Fruit fly (Drosophila melanogaster) whole organism, embryonic: ENCODE results near the gene CG33702.

Source experiments
- CG10321 ChIP-seq: fragments of 200-800 bp; sonication (Bioruptor generic); IDR thresholded peaks from 2 replicates; pipeline ENCODE4 v1.3.6; 2022; ENCODE audit warnings: missing biosample characterization, missing genetic modification characterization
- CG1233 ChIP-seq: fragments of 200-800 bp; sonication (Bioruptor generic); optimal IDR thresholded peaks from 4 replicates; lab custom pipeline; 2018; ENCODE audit warnings: missing biosample characterization, mild to moderate bottlenecking, missing genetic modification characterization
- CG12942 ChIP-seq: fragments of 200-800 bp; sonication (Bioruptor generic); optimal IDR thresholded peaks from 3 replicates; lab custom pipeline; 2016; ENCODE audit warnings: missing biosample characterization, missing genetic modification characterization
- CG13775 ChIP-seq: fragments of 200-800 bp; sonication (Bioruptor generic); optimal IDR thresholded peaks from 3 replicates; lab custom pipeline; 2017; ENCODE audit warnings: missing biosample characterization, mild to moderate bottlenecking, missing genetic modification characterization
- CG15011 ChIP-seq: fragments of 200-800 bp; sonication (Bioruptor generic); optimal IDR thresholded peaks from 3 replicates; lab custom pipeline; 2018; ENCODE audit warnings: missing biosample characterization, mild to moderate bottlenecking, missing genetic modification characterization
- CG15073 ChIP-seq: fragments of 200-800 bp; sonication (Bioruptor generic); optimal IDR thresholded peaks from 2 replicates; lab custom pipeline; 2016; ENCODE audit warnings: missing biosample characterization, missing genetic modification characterization
- CG1529 ChIP-seq: fragments of 200-800 bp; sonication (Bioruptor generic); optimal IDR thresholded peaks from 3 replicates; lab custom pipeline; 2018; ENCODE audit warnings: missing biosample characterization, missing genetic modification characterization
- CG17186 ChIP-seq: fragments of 200-800 bp; sonication (Bioruptor generic); optimal IDR thresholded peaks from 3 replicates; lab custom pipeline; 2017; ENCODE audit warnings: missing biosample characterization, missing genetic modification reagents, missing genetic modification characterization
- CG17328 ChIP-seq: fragments of 200-800 bp; sonication (Bioruptor generic); IDR thresholded peaks from 2 replicates; pipeline ENCODE4 v1.3.6; 2022; ENCODE audit warnings: missing biosample characterization, missing genetic modification characterization
- CG17802 ChIP-seq: fragments of 200-800 bp; sonication (Bioruptor generic); optimal IDR thresholded peaks from 2 replicates; lab custom pipeline; 2018; ENCODE audit warnings: missing biosample characterization, mild to moderate bottlenecking, missing genetic modification characterization, moderate library complexity
- CG18011 ChIP-seq: fragments of 200-800 bp; sonication (Bioruptor generic); optimal IDR thresholded peaks from 2 replicates; lab custom pipeline; 2017; ENCODE audit warnings: missing biosample characterization, missing genetic modification characterization, mild to moderate bottlenecking, moderate library complexity, missing genotype
- CG34422 ChIP-seq: fragments of 200-800 bp; sonication (Bioruptor generic); IDR thresholded peaks from 3 replicates; pipeline ENCODE4 v1.3.6; 2022; ENCODE audit warnings: missing biosample characterization, missing genetic modification characterization
- CG3726 ChIP-seq: fragments of 200-800 bp; sonication (Bioruptor generic); IDR thresholded peaks from 3 replicates; pipeline ENCODE4, ENCODE4 v1.3.6; 2022; ENCODE audit warnings: missing biosample characterization, missing genetic modification characterization
- CG5245 ChIP-seq: fragments of 200-800 bp; sonication (Bioruptor generic); optimal IDR thresholded peaks from 3 replicates; lab custom pipeline; 2016; ENCODE audit warnings: missing biosample characterization, missing genetic modification characterization
- CG8478 ChIP-seq: fragments of >200 bp; optimal IDR thresholded peaks from 2 replicates; lab custom pipeline; 2018
- CG9437 ChIP-seq: fragments of 200-800 bp; sonication (Bioruptor generic); optimal IDR thresholded peaks from 2 replicates; lab custom pipeline; 2018; ENCODE audit warnings: missing biosample characterization, mild to moderate bottlenecking, missing genetic modification characterization
- D ChIP-seq, 2 experiments: fragments of 200-800 bp in 1 of 2; fragments of >200 bp in 1 of 2; sonication (Bioruptor generic) in 1 of 2; optimal IDR thresholded peaks; 2 replicates in 1 of 2; 3 replicates in 1 of 2; lab custom pipeline; 2017; ENCODE audit warnings: mild to moderate bottlenecking in 1 of 2, missing biosample characterization in 1 of 2, missing genetic modification characterization in 1 of 2, missing genetic modification reagents in 1 of 2
- Deaf1 ChIP-seq: fragments of 200-800 bp; optimal IDR thresholded peaks from 3 replicates; lab custom pipeline; 2019; ENCODE audit warnings: missing biosample characterization, mild to moderate bottlenecking, missing genetic modification characterization, moderate library complexity
- Drgx ChIP-seq: fragments of 200-800 bp; sonication (Bioruptor generic); IDR thresholded peaks from 2 replicates; pipeline ENCODE4 v1.3.6; 2022; ENCODE audit warnings: missing biosample characterization, missing genetic modification characterization
- Ets65A ChIP-seq: fragments of 200-800 bp; sonication (Bioruptor generic); peaks from one replicate; lab custom pipeline; 2016; ENCODE audit warnings: missing biosample characterization, missing genetic modification characterization
- Gug ChIP-seq: fragments of 200-800 bp; sonication (Bioruptor generic); IDR thresholded peaks from 4 replicates; pipeline ENCODE4 v1.3.6; 2022; ENCODE audit warnings: missing biosample characterization, missing genetic modification characterization
- Hr51 ChIP-seq, 2 experiments: fragments of 200-800 bp; sonication (Bioruptor generic); optimal IDR thresholded peaks; 2 replicates in 1 of 2; 3 replicates in 1 of 2; lab custom pipeline; 2016 to 2018; ENCODE audit warnings: missing biosample characterization in 2 of 2, missing genetic modification characterization in 2 of 2, mild to moderate bottlenecking in 1 of 2, moderate library complexity in 1 of 2
- Jarid2 ChIP-seq: fragments of 200-800 bp; sonication (Bioruptor generic); optimal IDR thresholded peaks from 3 replicates; lab custom pipeline; 2017; ENCODE audit warnings: mild to moderate bottlenecking, missing biosample characterization, missing genetic modification reagents, missing genetic modification characterization
- Mad ChIP-seq: fragments of 200-800 bp; sonication (Bioruptor generic); optimal IDR thresholded peaks from 2 replicates; lab custom pipeline; 2016; ENCODE audit warnings: missing biosample characterization, missing genetic modification characterization
- NFAT ChIP-seq: fragments of 200-800 bp; sonication (Bioruptor generic); IDR thresholded peaks from 2 replicates; pipeline ENCODE4 v1.3.6; 2022; ENCODE audit warnings: missing biosample characterization, missing genetic modification characterization
- Opbp ChIP-seq: fragments of 200-800 bp; sonication (Bioruptor generic); IDR thresholded peaks from 3 replicates; pipeline ENCODE4 v1.3.6; 2022; ENCODE audit warnings: missing biosample characterization, missing genetic modification characterization; ENCODE audit not compliant: partially characterized antibody
- Pdp1 ChIP-seq, 2 experiments: fragments of 200-800 bp; sonication (Bioruptor generic); optimal IDR thresholded peaks; 3 replicates each; lab custom pipeline; 2016; ENCODE audit warnings: missing biosample characterization in 2 of 2, missing genetic modification characterization in 2 of 2, mild to moderate bottlenecking in 1 of 2, moderate library complexity in 1 of 2
- Sox100B ChIP-seq: fragments of 200-800 bp; sonication (Bioruptor generic); optimal IDR thresholded peaks from 3 replicates; lab custom pipeline; 2018; ENCODE audit warnings: missing biosample characterization, mild to moderate bottlenecking, missing genetic modification characterization
- Tbp ChIP-seq: fragments of >200 bp; optimal IDR thresholded peaks from 2 replicates; lab custom pipeline; 2018; ENCODE audit warnings: missing biosample characterization, missing genetic modification characterization
- Usf ChIP-seq: fragments of 200-800 bp; sonication (Bioruptor generic); optimal IDR thresholded peaks from 2 replicates; lab custom pipeline; 2017; ENCODE audit warnings: missing genotype, missing biosample characterization, missing genetic modification characterization
- ato ChIP-seq: fragments of 200-800 bp; sonication (Bioruptor generic); IDR thresholded peaks from 2 replicates; pipeline ENCODE4 v1.3.6; 2022; ENCODE audit warnings: missing biosample characterization, missing genetic modification characterization; ENCODE audit not compliant: partially characterized antibody
- croc ChIP-seq: fragments of 200-800 bp; sonication (Bioruptor generic); conservative IDR thresholded peaks from 3 replicates; pipeline ENCODE4 v1.3.6; 2022; ENCODE audit warnings: missing biosample characterization, missing genetic modification characterization
- crp ChIP-seq, 2 experiments: fragments of 200-800 bp; sonication (Bioruptor generic); optimal IDR thresholded peaks; 2 replicates in 1 of 2; 3 replicates in 1 of 2; lab custom pipeline; 2017; ENCODE audit warnings: missing biosample characterization in 2 of 2, missing genetic modification characterization in 2 of 2, mild to moderate bottlenecking in 1 of 2, moderate library complexity in 1 of 2
- dmrt99B ChIP-seq: fragments of 200-800 bp; sonication (Bioruptor generic); optimal IDR thresholded peaks from 2 replicates; lab custom pipeline; 2018; ENCODE audit warnings: missing biosample characterization, mild to moderate bottlenecking, missing genetic modification characterization, moderate library complexity
- dysf ChIP-seq: fragments of 200-800 bp; sonication (Bioruptor generic); IDR thresholded peaks from 3 replicates; pipeline ENCODE4 v1.3.6; 2022; ENCODE audit warnings: missing biosample characterization, missing genetic modification characterization
- emc ChIP-seq: fragments of 200-800 bp; sonication (Bioruptor generic); optimal IDR thresholded peaks from 2 replicates; lab custom pipeline; 2016; ENCODE audit warnings: missing biosample characterization, missing genetic modification characterization
- exex ChIP-seq: fragments of 200-800 bp; sonication (Bioruptor generic); optimal IDR thresholded peaks from 4 replicates; lab custom pipeline; 2018; ENCODE audit warnings: missing biosample characterization, mild to moderate bottlenecking, missing genetic modification characterization, moderate library complexity
- kah ChIP-seq: fragments of 200-800 bp; sonication (Bioruptor generic); optimal IDR thresholded peaks from 2 replicates; lab custom pipeline; 2018; ENCODE audit warnings: missing biosample characterization, mild to moderate bottlenecking, missing genetic modification characterization
- kni ChIP-seq: fragments of 200-800 bp; sonication (Bioruptor generic); optimal IDR thresholded peaks from 3 replicates; lab custom pipeline; 2017; ENCODE audit warnings: mild to moderate bottlenecking, missing biosample characterization, missing genetic modification reagents, missing genetic modification characterization
- nerfin-1 ChIP-seq: fragments of 200-800 bp; sonication (Bioruptor generic); optimal IDR thresholded peaks from 3 replicates; lab custom pipeline; 2019; ENCODE audit warnings: missing biosample characterization, mild to moderate bottlenecking, missing genetic modification characterization, moderate library complexity
- nom ChIP-seq: fragments of 200-800 bp; sonication (Bioruptor generic); optimal IDR thresholded peaks from 2 replicates; lab custom pipeline; 2017; ENCODE audit warnings: missing biosample characterization, missing genetic modification characterization, mild to moderate bottlenecking, moderate library complexity, missing genetic modification reagents
- oc ChIP-seq: fragments of 200-800 bp; sonication (Bioruptor generic); optimal IDR thresholded peaks from 2 replicates; lab custom pipeline; 2018; ENCODE audit warnings: missing biosample characterization, mild to moderate bottlenecking, missing genetic modification characterization, moderate library complexity
- phol ChIP-seq: fragments of 200-800 bp; sonication (Bioruptor generic); optimal IDR thresholded peaks from 3 replicates; lab custom pipeline; 2018; ENCODE audit warnings: missing biosample characterization, mild to moderate bottlenecking, missing genetic modification characterization, moderate library complexity
- pum ChIP-seq: fragments of 200-800 bp; sonication (Bioruptor generic); optimal IDR thresholded peaks from 2 replicates; lab custom pipeline; 2016; ENCODE audit warnings: missing biosample characterization, missing genetic modification characterization
- row ChIP-seq: fragments of 200-800 bp; sonication (Bioruptor generic); IDR thresholded peaks from 3 replicates; pipeline ENCODE4 v1.3.6; 2022; ENCODE audit warnings: missing biosample characterization, missing genetic modification characterization
- sens ChIP-seq: fragments of 200-800 bp; sonication (Bioruptor generic); peaks from one replicate; lab custom pipeline; 2016; ENCODE audit warnings: missing biosample characterization, missing genetic modification characterization
- vfl ChIP-seq: fragments of 200-800 bp; sonication (Bioruptor generic); optimal IDR thresholded peaks from 2 replicates; lab custom pipeline; 2016; ENCODE audit warnings: missing biosample characterization, missing genetic modification characterization
- zen2 ChIP-seq: fragments of 200-800 bp; sonication (Bioruptor generic); IDR thresholded peaks from 3 replicates; pipeline ENCODE4 v1.3.6; 2022; ENCODE audit warnings: missing biosample characterization, missing genetic modification characterization; ENCODE audit not compliant: partially characterized antibody
- zfh1 ChIP-seq: fragments of 200-800 bp; sonication (Bioruptor generic); IDR thresholded peaks from 3 replicates; pipeline ENCODE4 v1.3.6; 2022; ENCODE audit warnings: missing biosample characterization, missing genetic modification characterization
- zfh2 ChIP-seq: fragments of 200-800 bp; sonication (Bioruptor generic); optimal IDR thresholded peaks from 2 replicates; lab custom pipeline; 2016; ENCODE audit warnings: missing biosample characterization, missing genetic modification characterization

The CG33702 gene

dm6 chr3L:9476829-9477228 is 36.4 kb downstream of the CG33702 start, which contains the start of the genes Uch-L5 and Jarid2 (continued):
- TF ChIP-seq CG9437 (no peak), Jarid2 (GFP tag; lab: Kevin White, UChicago) (no peak), CG13775 (GFP tag; lab: Kevin White, UChicago) (no peak), vfl (GFP tag; lab: Kevin White, UChicago) (peak; percentile 63), sens (peak; percentile 88), oc (tag; lab: Kevin White, UChicago) (no peak), CG15073 (no peak), zen2 (GFP tag; lab: Robert Waterston, UW) (no peak), Sox100B (GFP tag; lab: Kevin White, UChicago) (no peak), Drgx (GFP tag; lab: Robert Waterston, UW) (peak; percentile 31; the same call in 1 of the 2 replicates), Usf (GFP tag; lab: Kevin White, UChicago) (no peak), pum (GFP tag; lab: Kevin White, UChicago) (peak; percentile 42), dmrt99B (tag; lab: Kevin White, UChicago) (no peak), NFAT (GFP tag; lab: Robert Waterston, UW) (peak; percentile 69), Mad (peak; percentile 43), D (optimal IDR thresholded peaks at IDR 0.05; lab: Kevin White, UChicago) (no peak), D (GFP tag; optimal IDR thresholded peaks at IDR 0.05; lab: Kevin White, UChicago) (no peak), dysf (GFP tag; lab: Robert Waterston, UW) (peak; percentile 41; the same call in 2 of the 3 replicates), phol (tag; lab: Kevin White, UChicago) (peak; percentile 100), CG10321 (GFP tag; lab: Robert Waterston, UW) (no peak), CG34422 (GFP tag; lab: Robert Waterston, UW) (peak; percentile 83; the same call in 2 of the 3 replicates), row (GFP tag; lab: Robert Waterston, UW) (peak; percentile 37; the same call in 2 of the 3 replicates), crp (GFP tag; optimal IDR thresholded peaks at IDR 0.05; lab: Kevin White, UChicago) (peak in 1 of 2 experiments; percentile 27), nerfin-1 (tag; lab: Kevin White, UChicago) (peak; percentile 27), zfh2 (GFP tag; lab: Kevin White, UChicago) (peak; percentile 72), CG18011 (peak; percentile 46), kah (GFP tag; lab: Kevin White, UChicago) (no peak), Pdp1 (GFP tag; optimal IDR thresholded peaks at IDR 0.05; lab: Kevin White, UChicago) (peak; percentile 47 to 54), CG1233 (GFP tag; lab: Kevin White, UChicago) (peak; percentile 23), emc (peak; percentile 34), Gug (GFP tag; lab: Robert Waterston, UW) (peak; percentile 41; the same call in 1 of the 4 replicates), CG17328 (no peak), CG17186 (peak; percentile 75), nom (GFP tag; lab: Kevin White, UChicago) (peak; percentile 40), Hr51 (GFP tag; optimal IDR thresholded peaks at IDR 0.05; lab: Kevin White, UChicago) (peak in 1 of 2 experiments; percentile 30), Ets65A (peak; percentile 95), CG3726 (GFP tag; lab: Robert Waterston, UW) (no peak), exex (tag; lab: Kevin White, UChicago) (no peak), ato (GFP tag; lab: Robert Waterston, UW) (0 out of 2 replicates have a peak, but pooled peaks have one; percentile 32), Deaf1 (tag; lab: Kevin White, UChicago) (peak; percentile 10), CG8478 (lab: Kevin White, UChicago) (no peak), CG1529 (no peak), zfh1 (GFP tag; lab: Robert Waterston, UW) (no peak), CG12942 (GFP tag; lab: Kevin White, UChicago) (peak; percentile 43), kni (GFP tag; lab: Kevin White, UChicago) (peak; percentile 14), croc (GFP tag; lab: Robert Waterston, UW) (no peak), Opbp (GFP tag; lab: Robert Waterston, UW) (peak; percentile 69), CG5245 (GFP tag; lab: Kevin White, UChicago) (peak; percentile 41), Tbp (GFP tag; lab: Kevin White, UChicago) (no peak), CG17802 (no peak), CG15011 (GFP tag; lab: Kevin White, UChicago) (no peak)
